Worm (Caenorhabditis elegans) whole organism, L1 larva: ENCODE data around the gene T08D10.5.
"Not testable (repeated sequence)": the region's sequence is repeated elsewhere in the genome, so short reads cannot be mapped to it uniquely, and the experiment has no call there.

Source experiments
- C34B4.2 ChIP-seq: sonication (generic microtip); optimal IDR thresholded peaks from 2 replicates; lab custom pipeline; 2017; ENCODE audit warnings: mild to moderate bottlenecking, missing genetic modification characterization, missing compliant biosample characterization
- F16B12.6 ChIP-seq: fragments of 150-350 bp; optimal IDR thresholded peaks from 2 replicates; lab custom pipeline; 2014; ENCODE audit warnings: missing biosample characterization, missing genetic modification characterization
- Y116A8C.19 ChIP-seq: sonication (generic microtip); optimal IDR thresholded peaks from 2 replicates; lab custom pipeline; 2016; ENCODE audit warnings: missing compliant biosample characterization, missing genetic modification characterization, borderline replicate concordance
- alr-1 ChIP-seq: fragments of 200-800 bp; sonication (Bioruptor generic); optimal IDR thresholded peaks from 2 replicates; lab custom pipeline; 2018; ENCODE audit warnings: borderline replicate concordance, mild to moderate bottlenecking, missing genetic modification characterization, missing compliant biosample characterization
- blmp-1 ChIP-seq: fragments of 150-350 bp; optimal IDR thresholded peaks from 2 replicates; lab custom pipeline; 2014; ENCODE audit warnings: missing biosample characterization, missing genetic modification characterization
- ceh-8 ChIP-seq: fragments of 200-800 bp; sonication (Bioruptor generic); optimal IDR thresholded peaks from 2 replicates; lab custom pipeline; 2018; ENCODE audit warnings: mild to moderate bottlenecking, missing genetic modification characterization, moderate library complexity, missing compliant biosample characterization
- ceh-88 ChIP-seq: fragments of 200-800 bp; sonication (Bioruptor generic); IDR thresholded peaks from 2 replicates; pipeline ENCODE4 v1.3.6; 2022; ENCODE audit warnings: missing genetic modification characterization, missing compliant biosample characterization
- ces-1 ChIP-seq: fragments of 150-350 bp; optimal IDR thresholded peaks from 2 replicates; lab custom pipeline; 2014; ENCODE audit warnings: missing biosample characterization, missing genetic modification reagents, missing genetic modification characterization
- dsc-1 ChIP-seq: sonication (generic microtip); optimal IDR thresholded peaks from 2 replicates; lab custom pipeline; 2016; ENCODE audit warnings: mild to moderate bottlenecking, missing genetic modification characterization, missing compliant biosample characterization
- elt-2 ChIP-seq: sonication (generic microtip); optimal IDR thresholded peaks from 2 replicates; lab custom pipeline; 2016; ENCODE audit warnings: missing genetic modification characterization, mild to moderate bottlenecking, inconsistent platforms, missing compliant biosample characterization, missing genetic modification reagents
- elt-3 ChIP-seq, 6 experiments: fragments of 150-350 bp in 1 of 6; sonication (generic microtip); optimal IDR thresholded peaks; 2 replicates each; lab custom pipeline; 2017 to 2018; ENCODE audit warnings: missing biosample characterization in 6 of 6, missing genetic modification characterization in 6 of 6, inconsistent platforms in 1 of 6
- fkh-10 ChIP-seq: sonication (generic microtip); optimal IDR thresholded peaks from 2 replicates; lab custom pipeline; 2017; ENCODE audit warnings: missing biosample characterization, missing genetic modification reagents, missing genetic modification characterization
- fkh-4 ChIP-seq: sonication (generic microtip); optimal IDR thresholded peaks from 2 replicates; lab custom pipeline; 2016; ENCODE audit warnings: missing compliant biosample characterization, missing genetic modification characterization, borderline replicate concordance
- grh-1 ChIP-seq: fragments of 200-800 bp; sonication (Bioruptor generic); IDR thresholded peaks from 2 replicates; pipeline ENCODE4 v1.3.6; 2022; ENCODE audit warnings: missing genetic modification reagents, missing genetic modification characterization, missing compliant biosample characterization
- hpl-2 ChIP-seq: fragments of 150-350 bp; optimal IDR thresholded peaks from 2 replicates; lab custom pipeline; 2014; ENCODE audit warnings: missing biosample characterization, missing genetic modification reagents, missing genetic modification characterization
- irx-1 ChIP-seq: sonication (generic microtip); optimal IDR thresholded peaks from 2 replicates; lab custom pipeline; 2016; ENCODE audit warnings: missing genetic modification characterization, missing compliant biosample characterization
- lin-14 ChIP-seq: fragments of 200-800 bp; sonication (Bioruptor generic); optimal IDR thresholded peaks from 2 replicates; lab custom pipeline; 2018; ENCODE audit warnings: mild to moderate bottlenecking, missing genetic modification characterization, moderate library complexity, missing compliant biosample characterization
- lin-15B ChIP-seq: fragments of 150-350 bp; sonication (generic microtip); optimal IDR thresholded peaks from 3 replicates; lab custom pipeline; 2014; ENCODE audit warnings: missing biosample characterization, missing genetic modification characterization
- lsy-2 ChIP-seq, 2 experiments: fragments of 150-350 bp; optimal IDR thresholded peaks; 2 replicates each; lab custom pipeline; 2014; ENCODE audit warnings: missing biosample characterization in 2 of 2, missing genetic modification characterization in 2 of 2
- mdl-1 ChIP-seq, 2 experiments: fragments of 150-350 bp; optimal IDR thresholded peaks; 2 replicates each; lab custom pipeline; 2014 to 2017; ENCODE audit warnings: missing biosample characterization in 2 of 2, missing genetic modification characterization in 2 of 2, inconsistent platforms in 1 of 2
- mep-1 ChIP-seq: fragments of 150-350 bp; optimal IDR thresholded peaks from 2 replicates; lab custom pipeline; 2014; ENCODE audit warnings: missing biosample characterization, missing genetic modification characterization
- nhr-12 ChIP-seq: sonication (generic microtip); optimal IDR thresholded peaks from 2 replicates; lab custom pipeline; 2017; ENCODE audit warnings: missing biosample characterization, missing genetic modification characterization
- nhr-71 ChIP-seq: sonication (generic microtip); optimal IDR thresholded peaks from 2 replicates; lab custom pipeline; 2016; ENCODE audit warnings: mild to moderate bottlenecking, missing genetic modification characterization, moderate library complexity, missing compliant biosample characterization
- nhr-85 ChIP-seq: sonication (generic microtip); peaks from one replicate; lab custom pipeline; 2016; ENCODE audit warnings: missing genetic modification characterization, inconsistent platforms, missing compliant biosample characterization
- nhr-90 ChIP-seq: sonication (generic microtip); optimal IDR thresholded peaks from 2 replicates; lab custom pipeline; 2016; ENCODE audit warnings: mild to moderate bottlenecking, missing genetic modification characterization, missing compliant biosample characterization; ENCODE audit not compliant: poor library complexity
- rnt-1 ChIP-seq: sonication (generic microtip); optimal IDR thresholded peaks from 2 replicates; lab custom pipeline; 2016; ENCODE audit warnings: mild to moderate bottlenecking, missing genetic modification characterization, moderate library complexity, missing compliant biosample characterization
- skn-1 ChIP-seq: fragments of 150-350 bp; optimal IDR thresholded peaks from 2 replicates; lab custom pipeline; 2014; ENCODE audit warnings: missing biosample characterization, missing genetic modification characterization
- snpc-4 ChIP-seq: fragments of 150-350 bp; optimal IDR thresholded peaks from 2 replicates; lab custom pipeline; 2014; ENCODE audit warnings: missing biosample characterization, missing genetic modification characterization
- snu-23 ChIP-seq: sonication (generic microtip); optimal IDR thresholded peaks from 2 replicates; lab custom pipeline; 2016; ENCODE audit warnings: missing genetic modification characterization, missing compliant biosample characterization
- sup-37 ChIP-seq: fragments of 200-800 bp; sonication (Bioruptor generic); optimal IDR thresholded peaks from 2 replicates; lab custom pipeline; 2018; ENCODE audit warnings: mild to moderate bottlenecking, missing genetic modification characterization, missing compliant biosample characterization
- swsn-7 ChIP-seq: sonication (generic microtip); optimal IDR thresholded peaks from 2 replicates; lab custom pipeline; 2016; ENCODE audit warnings: missing genetic modification characterization, missing compliant biosample characterization
- tbx-2 ChIP-seq: sonication (generic microtip); optimal IDR thresholded peaks from 2 replicates; lab custom pipeline; 2016; ENCODE audit warnings: missing genetic modification characterization, missing compliant biosample characterization
- unc-130 ChIP-seq: fragments of 150-350 bp; optimal IDR thresholded peaks from 2 replicates; lab custom pipeline; 2017; ENCODE audit warnings: missing biosample characterization, missing genetic modification characterization, inconsistent platforms
- unc-62 ChIP-seq: fragments of 150-350 bp; optimal IDR thresholded peaks from 2 replicates; lab custom pipeline; 2014; ENCODE audit warnings: missing biosample characterization, missing genetic modification reagents, missing genetic modification characterization
- unc-98 ChIP-seq: fragments of 200-800 bp; sonication (Bioruptor generic); IDR thresholded peaks from 2 replicates; pipeline ENCODE4 v1.3.6; 2022; ENCODE audit warnings: missing genetic modification characterization, missing compliant biosample characterization
- zip-4 ChIP-seq: fragments of 200-800 bp; sonication (Bioruptor generic); optimal IDR thresholded peaks from 2 replicates; lab custom pipeline; 2018; ENCODE audit warnings: mild to moderate bottlenecking, missing genetic modification characterization, moderate library complexity, missing compliant biosample characterization

T08D10.5 gene

ce11 chrX:11961103-11961502, 3.8 kb downstream of the T08D10.5 start, which contains the start of gene C49F5.13:
Gene C49F5.13, plus strand, starts transcription at chrX:11961403.
- TF ChIP-seq alr-1 (tag; lab: Kevin White, UChicago); lsy-2 (tag; optimal IDR thresholded peaks at IDR 0.05; lab: Kevin White, UChicago); unc-98 (GFP tag; lab: Robert Waterston, UW): not testable (repeated sequence)
- TF ChIP-seq, all 84 proteins: peak for 0; not testable (repeated sequence) for 84

DNA sequence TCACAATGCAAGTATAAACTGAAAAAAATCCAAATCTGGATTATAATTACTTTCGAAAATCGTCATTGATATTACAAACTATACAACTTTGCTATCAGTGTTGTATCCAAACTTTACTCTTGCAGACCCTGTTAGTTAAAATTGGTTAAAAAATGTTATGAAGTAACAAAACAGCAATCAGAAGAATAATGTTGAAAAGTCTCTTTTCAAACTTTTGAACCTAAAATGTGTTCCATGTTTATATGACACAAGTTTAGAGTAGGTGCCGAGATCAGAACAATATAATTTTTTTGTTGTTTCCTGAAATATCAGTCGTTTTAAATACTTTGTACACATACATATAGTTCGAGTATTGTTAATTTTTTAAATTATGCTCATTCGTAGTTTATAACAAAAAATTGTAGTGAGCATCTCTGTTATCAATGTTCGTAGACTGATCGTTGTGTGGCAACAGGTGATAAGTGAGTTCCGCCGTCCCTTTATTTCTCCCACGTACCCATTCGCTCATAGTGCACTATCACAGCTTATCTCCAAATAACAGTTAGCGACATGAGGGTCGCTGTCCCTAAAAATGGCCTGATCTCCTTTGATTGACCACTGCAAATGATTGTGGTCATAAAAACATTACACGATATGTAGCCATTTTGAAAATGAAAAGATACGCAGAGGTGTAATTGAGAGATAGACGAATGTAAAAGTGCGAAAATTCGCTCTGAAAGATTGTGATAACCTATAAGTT, 4.9 kb downstream of the T08D10.5 start:
- TF ChIP-seq elt-3 (tag; optimal IDR thresholded peaks at IDR 0.05; lab: Kevin White, UChicago) = peak in 3 of 6 experiments; percentile 38 to 62 (median 60)
- TF ChIP-seq blmp-1 = peak; percentile 37
- peak; percentile 81 for TF ChIP-seq elt-2 (tag; lab: Kevin White, UChicago)
- TF ChIP-seq irx-1 (tag; lab: Kevin White, UChicago) = no peak
- peak; percentile 58 for TF ChIP-seq nhr-85

ce11 chrX:11963659-11964058, 6.3 kb downstream of the T08D10.5 start:
- no peak for TF ChIP-seq ceh-88 (GFP tag; lab: Robert Waterston, UW)
- TF ChIP-seq zip-4 = no peak
- no peak for TF ChIP-seq elt-3 (tag; optimal IDR thresholded peaks at IDR 0.05; lab: Kevin White, UChicago)
- peak; percentile 10; the same call in 1 of the 2 replicates for TF ChIP-seq grh-1 (GFP tag; lab: Robert Waterston, UW)
- TF ChIP-seq alr-1 (tag; lab: Kevin White, UChicago) = no peak
- TF ChIP-seq C34B4.2 (tag; lab: Kevin White, UChicago) = no peak
- TF ChIP-seq F16B12.6 = no peak
- no peak for TF ChIP-seq fkh-4 (tag; lab: Kevin White, UChicago)
- TF ChIP-seq hpl-2 (GFP tag; lab: Kevin White, UChicago) = no peak
- TF ChIP-seq nhr-90 = no peak
- no peak for TF ChIP-seq swsn-7 (tag; lab: Kevin White, UChicago)
- no peak for TF ChIP-seq unc-62 (GFP tag; lab: Kevin White, UChicago)
- TF ChIP-seq rnt-1 (tag; lab: Kevin White, UChicago) = no peak
- TF ChIP-seq blmp-1 = no peak
- TF ChIP-seq lin-14 (GFP tag; lab: Kevin White, UChicago) = peak; percentile 40
- TF ChIP-seq mdl-1 (tag; optimal IDR thresholded peaks at IDR 0.05; lab: Kevin White, UChicago) = no peak
- TF ChIP-seq nhr-85 = peak; percentile 76
- TF ChIP-seq snu-23 (GFP tag; lab: Kevin White, UChicago) = peak; percentile 25
- TF ChIP-seq snpc-4 = no peak
- TF ChIP-seq unc-130 (tag; lab: Kevin White, UChicago) = no peak
- no peak for TF ChIP-seq mep-1 (tag; lab: Kevin White, UChicago)
- no peak for TF ChIP-seq nhr-12
- TF ChIP-seq fkh-10 = no peak
- TF ChIP-seq Y116A8C.19 (tag; lab: Kevin White, UChicago) = no peak
- no peak for TF ChIP-seq lin-15B (tag; lab: Kevin White, UChicago)
- TF ChIP-seq sup-37 (GFP tag; lab: Kevin White, UChicago) = no peak
- TF ChIP-seq ceh-8 (GFP tag; lab: Kevin White, UChicago) = no peak
- TF ChIP-seq tbx-2 (tag; lab: Kevin White, UChicago) = no peak
- no peak for TF ChIP-seq dsc-1
- peak; percentile 12 for TF ChIP-seq nhr-71 (tag; lab: Kevin White, UChicago)
- peak; percentile 10 for TF ChIP-seq skn-1 (tag; lab: Kevin White, UChicago)
- no peak for TF ChIP-seq ces-1 (GFP tag; lab: Kevin White, UChicago)
